Fruit fly (Drosophila melanogaster) whole organism, embryonic: ENCODE data around the gene CG1635.

Source experiments
- Adf1 ChIP-seq: fragments of 200-800 bp; sonication (Bioruptor generic); IDR thresholded peaks from 2 replicates; pipeline ENCODE4 v1.3.6; 2022; ENCODE audit warnings: missing biosample characterization, missing genetic modification characterization
- Asciz ChIP-seq: fragments of 200-800 bp; sonication (Bioruptor generic); optimal IDR thresholded peaks from 2 replicates; lab custom pipeline; 2017; ENCODE audit warnings: missing biosample characterization, mild to moderate bottlenecking, missing genetic modification characterization, missing genetic modification reagents
- BtbVII ChIP-seq: fragments of 200-800 bp; sonication (Bioruptor generic); optimal IDR thresholded peaks from 3 replicates; lab custom pipeline; 2017; ENCODE audit warnings: missing biosample characterization, mild to moderate bottlenecking, missing genetic modification characterization
- CG10654 ChIP-seq: fragments of 200-800 bp; sonication (Bioruptor generic); optimal IDR thresholded peaks from 2 replicates; lab custom pipeline; 2016; ENCODE audit warnings: missing biosample characterization, missing genetic modification characterization
- CG11696 ChIP-seq: fragments of 200-800 bp; sonication (Bioruptor generic); IDR thresholded peaks from 2 replicates; pipeline ENCODE4 v1.3.6; 2022; ENCODE audit warnings: missing biosample characterization, missing genetic modification characterization
- CG12236 ChIP-seq: fragments of 200-800 bp; sonication (Bioruptor generic); optimal IDR thresholded peaks from 2 replicates; lab custom pipeline; 2016; ENCODE audit warnings: missing biosample characterization, missing genetic modification characterization
- CG12769 ChIP-seq: fragments of 200-800 bp; sonication (Bioruptor generic); optimal IDR thresholded peaks from 2 replicates; lab custom pipeline; 2019; ENCODE audit warnings: missing biosample characterization, mild to moderate bottlenecking, missing genetic modification characterization, moderate library complexity
- CG13287 ChIP-seq: fragments of 200-800 bp; sonication (Bioruptor generic); IDR thresholded peaks from 2 replicates; pipeline ENCODE4 v1.3.6; 2022; ENCODE audit warnings: missing biosample characterization, missing genetic modification characterization; ENCODE audit not compliant: partially characterized antibody
- CG14710 ChIP-seq: fragments of 200-800 bp; sonication (Bioruptor generic); optimal IDR thresholded peaks from 3 replicates; lab custom pipeline; 2019; ENCODE audit warnings: missing biosample characterization, mild to moderate bottlenecking, missing genetic modification characterization, moderate library complexity
- CG18599 ChIP-seq: fragments of 200-800 bp; sonication (Bioruptor generic); optimal IDR thresholded peaks from 3 replicates; lab custom pipeline; 2017; ENCODE audit warnings: missing biosample characterization, missing genetic modification characterization, mild to moderate bottlenecking, moderate library complexity, missing genetic modification reagents
- CG2120 ChIP-seq: fragments of 200-800 bp; sonication (Bioruptor generic); optimal IDR thresholded peaks from 3 replicates; lab custom pipeline; 2016; ENCODE audit warnings: missing biosample characterization, missing genetic modification characterization
- CG31388 ChIP-seq: fragments of 200-800 bp; sonication (Bioruptor generic); optimal IDR thresholded peaks from 2 replicates; lab custom pipeline; 2016; ENCODE audit warnings: missing biosample characterization, missing genetic modification characterization
- CG4328 ChIP-seq: fragments of 200-800 bp; sonication (Bioruptor generic); optimal IDR thresholded peaks from 3 replicates; lab custom pipeline; 2017; ENCODE audit warnings: missing biosample characterization, missing genetic modification reagents, missing genetic modification characterization
- CG4707 ChIP-seq: fragments of 200-800 bp; sonication (Bioruptor generic); optimal IDR thresholded peaks from 2 replicates; lab custom pipeline; 2018; ENCODE audit warnings: missing biosample characterization, mild to moderate bottlenecking, missing genetic modification characterization, moderate library complexity
- CG4854 ChIP-seq: fragments of 200-800 bp; sonication (Bioruptor generic); optimal IDR thresholded peaks from 2 replicates; lab custom pipeline; 2016; ENCODE audit warnings: missing biosample characterization, missing genetic modification characterization, inconsistent platforms
- CG5180 ChIP-seq: fragments of 200-800 bp; sonication (Bioruptor generic); optimal IDR thresholded peaks from 3 replicates; lab custom pipeline; 2017; ENCODE audit warnings: missing biosample characterization, missing genetic modification characterization, mild to moderate bottlenecking, moderate library complexity, missing genetic modification reagents
- CG7786 ChIP-seq: fragments of 200-800 bp; sonication (Bioruptor generic); optimal IDR thresholded peaks from 2 replicates; lab custom pipeline; 2016; ENCODE audit warnings: missing biosample characterization, missing genetic modification characterization
- CG7987 ChIP-seq: fragments of 200-800 bp; sonication (Bioruptor generic); optimal IDR thresholded peaks from 2 replicates; lab custom pipeline; 2018; ENCODE audit warnings: missing biosample characterization, mild to moderate bottlenecking, missing genetic modification characterization, moderate library complexity
- CHES-1-like ChIP-seq: fragments of 200-800 bp; sonication (Bioruptor generic); optimal IDR thresholded peaks from 2 replicates; lab custom pipeline; 2016; ENCODE audit warnings: missing biosample characterization, missing genetic modification characterization
- Ets65A ChIP-seq: fragments of 200-800 bp; sonication (Bioruptor generic); peaks from one replicate; lab custom pipeline; 2016; ENCODE audit warnings: missing biosample characterization, missing genetic modification characterization
- Fer3 ChIP-seq: fragments of 200-800 bp; sonication (Bioruptor generic); optimal IDR thresholded peaks from 2 replicates; lab custom pipeline; 2018; ENCODE audit warnings: missing biosample characterization, mild to moderate bottlenecking, missing genetic modification characterization, moderate library complexity
- H15 ChIP-seq: fragments of 200-800 bp; sonication (Bioruptor generic); IDR thresholded peaks from 3 replicates; pipeline ENCODE4 v1.3.6; 2022; ENCODE audit warnings: missing biosample characterization, missing genetic modification characterization
- Hmx ChIP-seq: fragments of 200-800 bp; sonication (Bioruptor generic); optimal IDR thresholded peaks from 2 replicates; lab custom pipeline; 2016; ENCODE audit warnings: missing biosample characterization, missing genetic modification characterization
- Mad ChIP-seq: fragments of 200-800 bp; sonication (Bioruptor generic); optimal IDR thresholded peaks from 2 replicates; lab custom pipeline; 2016; ENCODE audit warnings: missing biosample characterization, missing genetic modification characterization
- Mrtf ChIP-seq: fragments of 200-800 bp; sonication (Bioruptor generic); IDR thresholded peaks from 3 replicates; pipeline ENCODE4 v1.3.6; 2022; ENCODE audit warnings: missing biosample characterization, missing genetic modification characterization
- Poxn ChIP-seq: fragments of 200-800 bp; sonication (Bioruptor generic); IDR thresholded peaks from 2 replicates; pipeline ENCODE4 v1.3.6; 2022; ENCODE audit warnings: missing biosample characterization, missing genetic modification characterization
- Vsx1 ChIP-seq: fragments of 200-800 bp; sonication (Bioruptor generic); optimal IDR thresholded peaks from 2 replicates; lab custom pipeline; 2017; ENCODE audit warnings: missing biosample characterization, mild to moderate bottlenecking, missing genetic modification characterization, missing genetic modification reagents
- bab2 ChIP-seq: fragments of 200-800 bp; sonication (Bioruptor generic); optimal IDR thresholded peaks from 2 replicates; lab custom pipeline; 2016; ENCODE audit warnings: missing biosample characterization, missing genetic modification characterization
- da ChIP-seq: fragments of 200-800 bp; sonication (Bioruptor generic); optimal IDR thresholded peaks from 2 replicates; lab custom pipeline; 2016; ENCODE audit warnings: missing biosample characterization, missing genetic modification characterization
- disco-r ChIP-seq: fragments of 200-800 bp; sonication (Bioruptor generic); optimal IDR thresholded peaks from 2 replicates; lab custom pipeline; 2016; ENCODE audit warnings: missing biosample characterization, missing genetic modification characterization
- dmrt11E ChIP-seq: fragments of 200-800 bp; sonication (Bioruptor generic); optimal IDR thresholded peaks from 3 replicates; lab custom pipeline; 2018; ENCODE audit warnings: missing biosample characterization, mild to moderate bottlenecking, missing genetic modification characterization, moderate library complexity
- emc ChIP-seq: fragments of 200-800 bp; sonication (Bioruptor generic); optimal IDR thresholded peaks from 2 replicates; lab custom pipeline; 2016; ENCODE audit warnings: missing biosample characterization, missing genetic modification characterization
- fd96Cb ChIP-seq: fragments of 200-800 bp; sonication (Bioruptor generic); optimal IDR thresholded peaks from 2 replicates; lab custom pipeline; 2018; ENCODE audit warnings: missing biosample characterization, mild to moderate bottlenecking, missing genetic modification characterization, moderate library complexity
- ftz-f1 ChIP-seq: fragments of 200-800 bp; sonication (Bioruptor generic); optimal IDR thresholded peaks from 2 replicates; lab custom pipeline; 2016; ENCODE audit warnings: missing biosample characterization, missing genetic modification characterization
- fu2 ChIP-seq: fragments of 200-800 bp; sonication (Bioruptor generic); optimal IDR thresholded peaks from 2 replicates; lab custom pipeline; 2016; ENCODE audit warnings: missing biosample characterization, missing genetic modification characterization
- gcm ChIP-seq: fragments of 200-800 bp; sonication (Bioruptor generic); optimal IDR thresholded peaks from 2 replicates; lab custom pipeline; 2019; ENCODE audit warnings: missing biosample characterization, mild to moderate bottlenecking, missing genetic modification characterization, moderate library complexity
- gsb-n ChIP-seq: fragments of 200-800 bp; sonication (Bioruptor generic); optimal IDR thresholded peaks from 3 replicates; lab custom pipeline; 2018; ENCODE audit warnings: missing biosample characterization, mild to moderate bottlenecking, missing genetic modification characterization
- hbn ChIP-seq: fragments of 200-800 bp; sonication (Bioruptor generic); IDR thresholded peaks from 2 replicates; pipeline ENCODE4 v1.3.6; 2022; ENCODE audit warnings: missing biosample characterization, missing genetic modification characterization; ENCODE audit not compliant: partially characterized antibody
- lmd ChIP-seq: fragments of 200-800 bp; sonication (Bioruptor generic); IDR thresholded peaks from 2 replicates; pipeline ENCODE4 v1.3.6; 2022; ENCODE audit warnings: missing biosample characterization, missing genetic modification characterization
- lola ChIP-seq, 3 experiments: fragments of >200 bp in 2 of 3; fragments of 200-800 bp in 1 of 3; sonication (Bioruptor generic) in 1 of 3; optimal IDR thresholded peaks; 2 replicates each; lab custom pipeline; 2017 to 2019; ENCODE audit warnings: missing biosample characterization in 3 of 3, missing genetic modification characterization in 3 of 3, mild to moderate bottlenecking in 1 of 3, moderate library complexity in 1 of 3
- maf-S ChIP-seq: fragments of 200-800 bp; sonication (Bioruptor generic); optimal IDR thresholded peaks from 2 replicates; lab custom pipeline; 2016; ENCODE audit warnings: missing biosample characterization, missing genetic modification characterization
- mam ChIP-seq: fragments of 200-800 bp; sonication (Bioruptor generic); optimal IDR thresholded peaks from 3 replicates; lab custom pipeline; 2016; ENCODE audit warnings: missing biosample characterization, missing genetic modification characterization
- nmo ChIP-seq: fragments of 200-800 bp; sonication (Bioruptor generic); optimal IDR thresholded peaks from 2 replicates; lab custom pipeline; 2018; ENCODE audit warnings: missing biosample characterization, mild to moderate bottlenecking, missing genetic modification characterization, moderate library complexity
- nom ChIP-seq: fragments of 200-800 bp; sonication (Bioruptor generic); optimal IDR thresholded peaks from 2 replicates; lab custom pipeline; 2017; ENCODE audit warnings: missing biosample characterization, missing genetic modification characterization, mild to moderate bottlenecking, moderate library complexity, missing genetic modification reagents
- onecut ChIP-seq: fragments of 200-800 bp; sonication (Bioruptor generic); IDR thresholded peaks from 2 replicates; pipeline ENCODE4 v1.3.6; 2022; ENCODE audit warnings: missing biosample characterization, missing genetic modification characterization
- otp ChIP-seq: fragments of 200-800 bp; sonication (Bioruptor generic); IDR thresholded peaks from 3 replicates; pipeline ENCODE4, ENCODE4 v1.3.6; 2022; ENCODE audit warnings: missing biosample characterization, missing genetic modification characterization
- pfk ChIP-seq: fragments of 200-800 bp; sonication (Bioruptor generic); optimal IDR thresholded peaks from 2 replicates; lab custom pipeline; 2018; ENCODE audit warnings: missing biosample characterization, mild to moderate bottlenecking, missing genetic modification characterization, moderate library complexity
- stc ChIP-seq: fragments of 200-800 bp; sonication (Bioruptor generic); IDR thresholded peaks from 2 replicates; pipeline ENCODE4 v1.3.6; 2022; ENCODE audit warnings: missing biosample characterization, missing genetic modification characterization
- tll ChIP-seq, 2 experiments: fragments of 200-800 bp in 1 of 2; fragments of >200 bp in 1 of 2; sonication (Bioruptor generic) in 1 of 2; optimal IDR thresholded peaks; 2 replicates each; lab custom pipeline; 2017 to 2019; ENCODE audit warnings: missing biosample characterization in 2 of 2, missing genetic modification characterization in 2 of 2, mild to moderate bottlenecking in 1 of 2, moderate library complexity in 1 of 2
- ttk ChIP-seq: fragments of 200-800 bp; sonication (Bioruptor generic); IDR thresholded peaks from 2 replicates; pipeline ENCODE4 v2.1.2; 2022; ENCODE audit warnings: missing biosample characterization, missing genetic modification characterization
- tup ChIP-seq: fragments of 200-800 bp; sonication (Bioruptor generic); optimal IDR thresholded peaks from 2 replicates; lab custom pipeline; 2016; ENCODE audit warnings: missing biosample characterization, mild to moderate bottlenecking, missing genetic modification characterization, moderate library complexity
- wor ChIP-seq: fragments of 200-800 bp; sonication (Bioruptor generic); IDR thresholded peaks from 2 replicates; pipeline ENCODE4 v1.3.6; 2022; ENCODE audit warnings: missing biosample characterization, missing genetic modification characterization

The CG1635 gene

dm6 chr3R:31630376-31630775, 41.9 kb downstream of the CG1635 start (continued):
- TF ChIP-seq gcm (GFP tag; lab: Kevin White, UChicago) (no peak), maf-S (GFP tag; lab: Kevin White, UChicago) (no peak), nmo (GFP tag; lab: Kevin White, UChicago) (no peak), H15 (GFP tag; lab: Robert Waterston, UW) (no peak), Adf1 (GFP tag; lab: Robert Waterston, UW) (no peak; the same call in 1 of the 2 replicates), bab2 (GFP tag; lab: Kevin White, UChicago) (no peak), ftz-f1 (GFP tag; lab: Kevin White, UChicago) (no peak), fu2 (GFP tag; lab: Kevin White, UChicago) (no peak), fd96Cb (tag; lab: Kevin White, UChicago) (no peak), otp (GFP tag; lab: Robert Waterston, UW) (no peak), stc (no peak), dmrt11E (no peak), gsb-n (tag; lab: Kevin White, UChicago) (no peak), CG7987 (GFP tag; lab: Kevin White, UChicago) (no peak), hbn (no peak), CG31388 (GFP tag; lab: Kevin White, UChicago) (no peak), CG7786 (GFP tag; lab: Kevin White, UChicago) (peak; percentile 16), onecut (no peak), disco-r (GFP tag; lab: Kevin White, UChicago) (no peak), CG13287 (GFP tag; lab: Robert Waterston, UW) (no peak), CG18599 (GFP tag; lab: Kevin White, UChicago) (peak; percentile 70), Ets65A (GFP tag; lab: Kevin White, UChicago) (peak; percentile 42), CG4328 (GFP tag; lab: Kevin White, UChicago) (no peak), CG14710 (no peak), Mad (GFP tag; lab: Kevin White, UChicago) (no peak), Mrtf (GFP tag; lab: Robert Waterston, UW) (no peak), emc (GFP tag; lab: Kevin White, UChicago) (no peak), CG2120 (GFP tag; lab: Kevin White, UChicago) (peak; percentile 69), ttk (GFP tag; lab: Robert Waterston, UW) (no peak), tup (no peak), pfk (GFP tag; lab: Kevin White, UChicago) (no peak), mam (GFP tag; lab: Kevin White, UChicago) (peak; percentile 36), CG4854 (GFP tag; lab: Kevin White, UChicago) (no peak), Hmx (GFP tag; lab: Kevin White, UChicago) (no peak), Vsx1 (GFP tag; lab: Kevin White, UChicago) (no peak)
- TF ChIP-seq, all 482 proteins: peak for 59

DNA sequence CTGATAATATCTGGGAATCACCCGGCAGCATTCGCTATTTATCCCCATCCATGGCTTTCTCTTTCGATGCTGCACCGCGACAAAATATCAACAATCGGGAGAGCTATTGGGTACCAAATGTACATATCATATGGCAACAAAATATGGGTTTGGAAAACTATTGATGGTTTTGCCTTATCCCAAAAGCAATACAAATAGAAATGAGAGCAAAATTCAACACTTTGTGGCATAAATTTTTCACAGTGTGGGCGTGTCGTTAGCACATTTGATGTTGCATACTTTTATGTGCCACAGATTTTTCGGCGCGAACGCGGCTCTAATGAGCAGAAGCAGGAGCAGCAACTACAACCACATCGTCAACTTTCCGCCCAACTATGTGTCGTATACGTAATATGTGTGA, 43.8 kb downstream of the CG1635 start:
- no peak for TF ChIP-seq CG4707 (GFP tag; lab: Kevin White, UChicago)
- TF ChIP-seq nom (GFP tag; lab: Kevin White, UChicago): no peak
- no peak for TF ChIP-seq Fer3 (tag; lab: Kevin White, UChicago)
- no peak for TF ChIP-seq CG10654 (GFP tag; lab: Kevin White, UChicago)
- TF ChIP-seq tll (GFP tag; optimal IDR thresholded peaks at IDR 0.05; lab: Kevin White, UChicago): no peak
- TF ChIP-seq CG12769 (tag; lab: Kevin White, UChicago): no peak
- TF ChIP-seq CG12236: no peak
- TF ChIP-seq lmd (GFP tag; lab: Robert Waterston, UW): peak; percentile 44
- no peak for TF ChIP-seq disco-r (GFP tag; lab: Kevin White, UChicago)
- no peak for TF ChIP-seq wor (GFP tag; lab: Robert Waterston, UW)
- TF ChIP-seq CG5180 (GFP tag; lab: Kevin White, UChicago): no peak
- no peak for TF ChIP-seq CG11696 (GFP tag; lab: Robert Waterston, UW)
- TF ChIP-seq BtbVII (GFP tag; lab: Kevin White, UChicago): no peak
- TF ChIP-seq CG4854 (GFP tag; lab: Kevin White, UChicago): no peak
- no peak for TF ChIP-seq lola (GFP tag; optimal IDR thresholded peaks at IDR 0.05; lab: Kevin White, UChicago)
- TF ChIP-seq da (GFP tag; lab: Kevin White, UChicago): no peak
- no peak for TF ChIP-seq Asciz (GFP tag; lab: Kevin White, UChicago)
- TF ChIP-seq Poxn (GFP tag; lab: Robert Waterston, UW): no peak
- no peak for TF ChIP-seq CHES-1-like (GFP tag; lab: Kevin White, UChicago)
